Worm (Caenorhabditis elegans): ENCODE data around the gene C14C10.5.

The C14C10.5 gene

ce11 chrV:12553286-12553725 is 46.7 kb upstream of the C14C10.5 start (continued):
- TF ChIP-seq nhr-237 (tag; optimal IDR thresholded peaks at IDR 0.05), result no peak
- no peak for TF ChIP-seq nhr-23 (tag; optimal IDR thresholded peaks at IDR 0.05)
- peak; percentile 90 for TF ChIP-seq nhr-21 (tag; optimal IDR thresholded peaks at IDR 0.05)
- TF ChIP-seq crh-2 (tag; optimal IDR thresholded peaks at IDR 0.05), result no peak
- TF ChIP-seq dmd-4 (tag; optimal IDR thresholded peaks at IDR 0.05), result no peak
- TF ChIP-seq lin-11 (tag; optimal IDR thresholded peaks at IDR 0.05), result no peak
- no peak for TF ChIP-seq unc-62 (GFP tag; optimal IDR thresholded peaks at IDR 0.05)
- peak in 1 of 2 experiments; percentile 34 for TF ChIP-seq lsy-2 (tag; optimal IDR thresholded peaks at IDR 0.05)
- no peak for TF ChIP-seq unc-55 (GFP tag; optimal IDR thresholded peaks at IDR 0.05)
- TF ChIP-seq blmp-1 (tag; optimal IDR thresholded peaks at IDR 0.05; ENCODE audit: insufficient read depth), result peak; percentile 60
- TF ChIP-seq zag-1 (tag; optimal IDR thresholded peaks at IDR 0.05), result no peak
- no peak for TF ChIP-seq R02D3.7 (tag; optimal IDR thresholded peaks at IDR 0.05)
- TF ChIP-seq gmeb-1 (tag; optimal IDR thresholded peaks at IDR 0.05), result peak; percentile 12
- TF ChIP-seq elt-3 (tag; optimal IDR thresholded peaks at IDR 0.05), result no peak
- no peak for TF ChIP-seq skn-1 (tag; optimal IDR thresholded peaks at IDR 0.05)
- TF ChIP-seq snpc-4 (tag; optimal IDR thresholded peaks at IDR 0.05), result no peak
- peak; percentile 57 for TF ChIP-seq nhr-25 (tag; optimal IDR thresholded peaks at IDR 0.05)

- TF ChIP-seq R02D3.7 (tag; optimal IDR thresholded peaks at IDR 0.05), result no peak
- TF ChIP-seq nhr-25 (tag; optimal IDR thresholded peaks at IDR 0.05), result peak; percentile 76
- TF ChIP-seq ZK546.5 (tag; optimal IDR thresholded peaks at IDR 0.05), result no peak
- TF ChIP-seq sma-3 (GFP tag; optimal IDR thresholded peaks at IDR 0.05), result peak; percentile 80
- TF ChIP-seq mbf-1 (tag; optimal IDR thresholded peaks at IDR 0.05), result no peak
- no peak for TF ChIP-seq unc-62 (GFP tag; optimal IDR thresholded peaks at IDR 0.05)
- no peak for TF ChIP-seq alr-1 (tag; optimal IDR thresholded peaks at IDR 0.05)
- no peak for TF ChIP-seq nhr-11 (tag; optimal IDR thresholded peaks at IDR 0.05)
- TF ChIP-seq snpc-4 (tag; optimal IDR thresholded peaks at IDR 0.05), result no peak
- no peak for TF ChIP-seq ama-1 (optimal IDR thresholded peaks at IDR 0.05)
- TF ChIP-seq unc-55 (GFP tag; optimal IDR thresholded peaks at IDR 0.05), result no peak
- peak; percentile 82 for TF ChIP-seq sma-9 (GFP tag; optimal IDR thresholded peaks at IDR 0.05)
- TF ChIP-seq sma-9 (tag; optimal IDR thresholded peaks at IDR 0.05), result no peak
- TF ChIP-seq nhr-77 (tag; optimal IDR thresholded peaks at IDR 0.05), result no peak
- no peak for TF ChIP-seq nhr-10 (tag; optimal IDR thresholded peaks at IDR 0.05)
- no peak for TF ChIP-seq ceh-16 (tag; optimal IDR thresholded peaks at IDR 0.05)
- no peak for TF ChIP-seq unc-39 (tag; optimal IDR thresholded peaks at IDR 0.05)
- no peak for TF ChIP-seq C34F6.9 (tag; optimal IDR thresholded peaks at IDR 0.05)
- TF ChIP-seq elt-3 (tag; optimal IDR thresholded peaks at IDR 0.05), result no peak
- no peak for TF ChIP-seq elt-1 (tag; optimal IDR thresholded peaks at IDR 0.05)
- no peak for TF ChIP-seq mdl-1 (tag; optimal IDR thresholded peaks at IDR 0.05)
- peak; percentile 83 for TF ChIP-seq egl-27 (tag; optimal IDR thresholded peaks at IDR 0.05)
- TF ChIP-seq nhr-237 (tag; optimal IDR thresholded peaks at IDR 0.05), result no peak
- peak; percentile 15 for TF ChIP-seq fos-1 (tag; optimal IDR thresholded peaks at IDR 0.05)
- TF ChIP-seq aly-2 (tag; optimal IDR thresholded peaks at IDR 0.05), result no peak
- TF ChIP-seq lsy-2 (tag; optimal IDR thresholded peaks at IDR 0.05), result no peak
- TF ChIP-seq nhr-129 (tag; optimal IDR thresholded peaks at IDR 0.05), result peak; percentile 34
- no peak for TF ChIP-seq dmd-4 (tag; optimal IDR thresholded peaks at IDR 0.05)
- TF ChIP-seq mab-5 (tag; optimal IDR thresholded peaks at IDR 0.05), result no peak
- TF ChIP-seq zag-1 (tag; optimal IDR thresholded peaks at IDR 0.05), result no peak
- no peak for TF ChIP-seq F13H6.1 (tag; optimal IDR thresholded peaks at IDR 0.05)
- TF ChIP-seq nhr-21 (tag; optimal IDR thresholded peaks at IDR 0.05), result peak; percentile 81
- TF ChIP-seq ztf-1 (GFP tag; conservative IDR thresholded peaks at IDR 0.05), result no peak
- TF ChIP-seq nhr-6 (tag; optimal IDR thresholded peaks at IDR 0.05), result no peak
- TF ChIP-seq peb-1 (tag; optimal IDR thresholded peaks at IDR 0.05), result no peak
- no peak for TF ChIP-seq sem-4 (tag; optimal IDR thresholded peaks at IDR 0.05)
- no peak for TF ChIP-seq ztf-4 (tag; optimal IDR thresholded peaks at IDR 0.05)
- no peak for TF ChIP-seq nhr-12 (tag; optimal IDR thresholded peaks at IDR 0.05)
- peak; percentile 93 for TF ChIP-seq crh-2 (tag; optimal IDR thresholded peaks at IDR 0.05)
- no peak for TF ChIP-seq ceh-82 (tag; optimal IDR thresholded peaks at IDR 0.05)
- TF ChIP-seq lin-13 (GFP tag; optimal IDR thresholded peaks at IDR 0.05), result no peak
- TF ChIP-seq nhr-23 (tag; optimal IDR thresholded peaks at IDR 0.05), result no peak
- peak; percentile 39 for TF ChIP-seq gmeb-1 (tag; optimal IDR thresholded peaks at IDR 0.05)
- TF ChIP-seq blmp-1 (tag; optimal IDR thresholded peaks at IDR 0.05; ENCODE audit: insufficient read depth), result peak; percentile 85
- TF ChIP-seq Y55F3AM.14 (GFP tag; optimal IDR thresholded peaks at IDR 0.05), result no peak
- TF ChIP-seq skn-1 (tag; optimal IDR thresholded peaks at IDR 0.05), result no peak
- no peak for TF ChIP-seq ztf-11 (tag; optimal IDR thresholded peaks at IDR 0.05)
- TF ChIP-seq lin-11 (tag; optimal IDR thresholded peaks at IDR 0.05), result no peak
- TF ChIP-seq lin-39 (tag; optimal IDR thresholded peaks at IDR 0.05), result no peak
These were observed 45.6 kb upstream of the C14C10.5 start for ce11 chrV:12554172-12555031.

Measured in whole organism, L2 larva.